Fruit fly (Drosophila melanogaster) whole organism, embryonic: ENCODE data around the gene Obp28a.

ENCODE experiments used
- Aef1 ChIP-seq: fragments of 200-800 bp; sonication (Bioruptor generic); IDR thresholded peaks from 3 replicates; pipeline ENCODE4 v1.3.6; 2022; ENCODE audit warnings: missing biosample characterization, missing genetic modification characterization
- Awh ChIP-seq: fragments of 200-800 bp; sonication (Bioruptor generic); IDR thresholded peaks from 2 replicates; pipeline ENCODE4, ENCODE4 v1.3.6; 2022; ENCODE audit warnings: missing biosample characterization, missing genetic modification characterization
- BtbVII ChIP-seq: fragments of 200-800 bp; sonication (Bioruptor generic); optimal IDR thresholded peaks from 3 replicates; lab custom pipeline; 2017; ENCODE audit warnings: missing biosample characterization, mild to moderate bottlenecking, missing genetic modification characterization
- CG10431 ChIP-seq: fragments of 200-800 bp; sonication (Bioruptor generic); optimal IDR thresholded peaks from 3 replicates; lab custom pipeline; 2018; ENCODE audit warnings: missing biosample characterization, mild to moderate bottlenecking, missing genetic modification characterization
- CG11085 ChIP-seq: fragments of 200-800 bp; sonication (Bioruptor generic); IDR thresholded peaks from 2 replicates; pipeline ENCODE4 v1.3.6; 2022; ENCODE audit warnings: missing biosample characterization, missing genetic modification characterization
- CG11247 ChIP-seq: fragments of 200-800 bp; sonication (Bioruptor generic); IDR thresholded peaks from 2 replicates; pipeline ENCODE4 v1.3.6; 2022; ENCODE audit warnings: missing biosample characterization, missing genetic modification characterization
- CG11504 ChIP-seq: fragments of 200-800 bp; sonication (Bioruptor generic); optimal IDR thresholded peaks from 3 replicates; lab custom pipeline; 2019; ENCODE audit warnings: missing biosample characterization, mild to moderate bottlenecking, missing genetic modification characterization, moderate library complexity
- CG12236 ChIP-seq: fragments of 200-800 bp; sonication (Bioruptor generic); optimal IDR thresholded peaks from 2 replicates; lab custom pipeline; 2016; ENCODE audit warnings: missing biosample characterization, missing genetic modification characterization
- CG12299 ChIP-seq: fragments of 200-800 bp; sonication (Bioruptor generic); optimal IDR thresholded peaks from 2 replicates; lab custom pipeline; 2018; ENCODE audit warnings: missing biosample characterization, mild to moderate bottlenecking, missing genetic modification characterization
- CG15479 ChIP-seq: fragments of 200-800 bp; sonication (Bioruptor generic); optimal IDR thresholded peaks from 3 replicates; lab custom pipeline; 2019; ENCODE audit warnings: missing biosample characterization, mild to moderate bottlenecking, missing genetic modification characterization, moderate library complexity
- CG1602 ChIP-seq: fragments of 200-800 bp; sonication (Bioruptor generic); optimal IDR thresholded peaks from 3 replicates; lab custom pipeline; 2016; ENCODE audit warnings: missing biosample characterization, missing genetic modification characterization
- CG16779 ChIP-seq: fragments of 200-800 bp; sonication (Bioruptor generic); IDR thresholded peaks from 2 replicates; pipeline ENCODE4 v1.3.6; 2022; ENCODE audit warnings: missing biosample characterization, missing genetic modification characterization
- CG17568 ChIP-seq: fragments of 200-800 bp; sonication (Bioruptor generic); optimal IDR thresholded peaks from 2 replicates; lab custom pipeline; 2018; ENCODE audit warnings: missing biosample characterization, mild to moderate bottlenecking, missing genetic modification characterization, moderate library complexity
- CG2712 ChIP-seq: fragments of 200-800 bp; optimal IDR thresholded peaks from 3 replicates; lab custom pipeline; 2019; ENCODE audit warnings: missing biosample characterization, mild to moderate bottlenecking, missing genetic modification characterization, moderate library complexity
- CG2875 ChIP-seq: fragments of 200-800 bp; sonication (Bioruptor generic); optimal IDR thresholded peaks from 2 replicates; lab custom pipeline; 2017; ENCODE audit warnings: missing biosample characterization, mild to moderate bottlenecking, missing genetic modification characterization, missing genetic modification reagents
- CG2889 ChIP-seq: fragments of 200-800 bp; sonication (Bioruptor generic); IDR thresholded peaks from 3 replicates; pipeline ENCODE4 v1.3.6; 2022; ENCODE audit warnings: missing biosample characterization, missing genetic modification characterization
- CG31441 ChIP-seq: fragments of 200-800 bp; sonication (Bioruptor generic); IDR thresholded peaks from 2 replicates; pipeline ENCODE4 v1.3.6; 2022; ENCODE audit warnings: missing biosample characterization, missing genetic modification characterization
- CG4424 ChIP-seq: fragments of 200-800 bp; sonication (Bioruptor generic); optimal IDR thresholded peaks from 3 replicates; lab custom pipeline; 2016; ENCODE audit warnings: missing biosample characterization, missing genetic modification characterization
- CG6813 ChIP-seq: fragments of 200-800 bp; sonication (Bioruptor generic); optimal IDR thresholded peaks from 2 replicates; lab custom pipeline; 2017; ENCODE audit warnings: missing biosample characterization, missing genetic modification characterization, mild to moderate bottlenecking, moderate library complexity, missing genetic modification reagents
- CG7839 ChIP-seq: fragments of 200-800 bp; sonication (Bioruptor generic); optimal IDR thresholded peaks from 3 replicates; lab custom pipeline; 2018; ENCODE audit warnings: missing biosample characterization, mild to moderate bottlenecking, missing genetic modification characterization, moderate library complexity
- CG7928 ChIP-seq: fragments of 200-800 bp; sonication (Bioruptor generic); optimal IDR thresholded peaks from 2 replicates; lab custom pipeline; 2017; ENCODE audit warnings: missing biosample characterization, mild to moderate bottlenecking, missing genetic modification characterization
- CG8765 ChIP-seq: fragments of 200-800 bp; sonication (Bioruptor generic); IDR thresholded peaks from 2 replicates; pipeline ENCODE4 v1.3.6; 2022; ENCODE audit warnings: missing biosample characterization, missing genetic modification characterization
- CG9797 ChIP-seq: fragments of 200-800 bp; sonication (Bioruptor generic); optimal IDR thresholded peaks from 3 replicates; lab custom pipeline; 2018; ENCODE audit warnings: missing biosample characterization, mild to moderate bottlenecking, missing genetic modification characterization
- Fer3 ChIP-seq: fragments of 200-800 bp; sonication (Bioruptor generic); optimal IDR thresholded peaks from 2 replicates; lab custom pipeline; 2018; ENCODE audit warnings: missing biosample characterization, mild to moderate bottlenecking, missing genetic modification characterization, moderate library complexity
- Hr39 ChIP-seq: fragments of >200 bp; optimal IDR thresholded peaks from 2 replicates; lab custom pipeline; 2017
- Mrtf ChIP-seq: fragments of 200-800 bp; sonication (Bioruptor generic); IDR thresholded peaks from 3 replicates; pipeline ENCODE4 v1.3.6; 2022; ENCODE audit warnings: missing biosample characterization, missing genetic modification characterization
- Nf-YA ChIP-seq: fragments of 200-800 bp; sonication (Bioruptor generic); IDR thresholded peaks from 2 replicates; pipeline ENCODE4 v1.3.6; 2022; ENCODE audit warnings: missing biosample characterization, missing genetic modification characterization
- Opbp ChIP-seq: fragments of 200-800 bp; sonication (Bioruptor generic); IDR thresholded peaks from 3 replicates; pipeline ENCODE4 v1.3.6; 2022; ENCODE audit warnings: missing biosample characterization, missing genetic modification characterization; ENCODE audit not compliant: partially characterized antibody
- Rfx ChIP-seq: fragments of 200-800 bp; sonication (Bioruptor generic); IDR thresholded peaks from 2 replicates; pipeline ENCODE4 v1.3.6; 2022; ENCODE audit warnings: missing biosample characterization, missing genetic modification characterization
- YL-1 ChIP-seq: fragments of 200-800 bp; sonication (Bioruptor generic); optimal IDR thresholded peaks from 3 replicates; lab custom pipeline; 2017; ENCODE audit warnings: missing biosample characterization, mild to moderate bottlenecking, missing genetic modification characterization
- abd-A ChIP-seq: fragments of 200-800 bp; sonication (Bioruptor generic); optimal IDR thresholded peaks from 3 replicates; lab custom pipeline; 2019; ENCODE audit warnings: missing biosample characterization, mild to moderate bottlenecking, missing genetic modification characterization, moderate library complexity
- ase ChIP-seq: fragments of 200-800 bp; sonication (Bioruptor generic); IDR thresholded peaks from 3 replicates; pipeline ENCODE4 v1.3.6; 2022; ENCODE audit warnings: missing biosample characterization, missing genetic modification characterization
- az2 ChIP-seq: fragments of 200-800 bp; sonication (Bioruptor generic); optimal IDR thresholded peaks from 3 replicates; lab custom pipeline; 2016; ENCODE audit warnings: missing biosample characterization, missing genetic modification characterization
- cad ChIP-seq: fragments of >200 bp; optimal IDR thresholded peaks from 2 replicates; lab custom pipeline; 2017; ENCODE audit warnings: missing biosample characterization, missing genetic modification characterization
- ci ChIP-seq: fragments of 200-800 bp; sonication (Bioruptor generic); IDR thresholded peaks from 3 replicates; pipeline ENCODE4 v1.3.6; 2022; ENCODE audit warnings: missing biosample characterization, missing genetic modification characterization
- dysf ChIP-seq: fragments of 200-800 bp; sonication (Bioruptor generic); IDR thresholded peaks from 3 replicates; pipeline ENCODE4 v1.3.6; 2022; ENCODE audit warnings: missing biosample characterization, missing genetic modification characterization
- ems ChIP-seq: fragments of 200-800 bp; sonication (Bioruptor generic); optimal IDR thresholded peaks from 3 replicates; lab custom pipeline; 2016; ENCODE audit warnings: missing biosample characterization, missing genetic modification characterization
- en ChIP-seq: fragments of 200-800 bp; sonication (Bioruptor generic); optimal IDR thresholded peaks from 2 replicates; lab custom pipeline; 2016; ENCODE audit warnings: missing biosample characterization, missing genetic modification characterization
- h ChIP-seq: fragments of >200 bp; optimal IDR thresholded peaks from 2 replicates; lab custom pipeline; 2017
- hb ChIP-seq: fragments of 200-800 bp; sonication (Bioruptor generic); IDR thresholded peaks from 3 replicates; pipeline ENCODE4 v1.3.6; 2022; ENCODE audit warnings: missing biosample characterization, missing genetic modification characterization; ENCODE audit not compliant: partially characterized antibody
- lola ChIP-seq, 3 experiments: fragments of >200 bp in 2 of 3; fragments of 200-800 bp in 1 of 3; sonication (Bioruptor generic) in 1 of 3; optimal IDR thresholded peaks; 2 replicates each; lab custom pipeline; 2017 to 2019; ENCODE audit warnings: missing biosample characterization in 3 of 3, missing genetic modification characterization in 3 of 3, mild to moderate bottlenecking in 1 of 3, moderate library complexity in 1 of 3
- maf-S ChIP-seq: fragments of 200-800 bp; sonication (Bioruptor generic); optimal IDR thresholded peaks from 2 replicates; lab custom pipeline; 2016; ENCODE audit warnings: missing biosample characterization, missing genetic modification characterization
- org-1 ChIP-seq: fragments of 200-800 bp; sonication (Bioruptor generic); optimal IDR thresholded peaks from 2 replicates; lab custom pipeline; 2017; ENCODE audit warnings: missing biosample characterization, missing genetic modification characterization
- otp ChIP-seq: fragments of 200-800 bp; sonication (Bioruptor generic); IDR thresholded peaks from 3 replicates; pipeline ENCODE4, ENCODE4 v1.3.6; 2022; ENCODE audit warnings: missing biosample characterization, missing genetic modification characterization
- peb ChIP-seq: fragments of 200-800 bp; sonication (Bioruptor generic); IDR thresholded peaks from 2 replicates; pipeline ENCODE4 v1.3.6; 2022; ENCODE audit warnings: missing biosample characterization, missing genetic modification characterization
- pros ChIP-seq: fragments of 200-800 bp; sonication (Bioruptor generic); optimal IDR thresholded peaks from 3 replicates; lab custom pipeline; 2019; ENCODE audit warnings: missing biosample characterization, mild to moderate bottlenecking, missing genetic modification characterization, moderate library complexity
- ranshi ChIP-seq: fragments of 200-800 bp; sonication (Bioruptor generic); IDR thresholded peaks from 2 replicates; pipeline ENCODE4 v1.3.6; 2022; ENCODE audit warnings: missing biosample characterization, missing genetic modification characterization
- sd ChIP-seq: fragments of 200-800 bp; sonication (Bioruptor generic); optimal IDR thresholded peaks from 3 replicates; lab custom pipeline; 2018; ENCODE audit warnings: missing biosample characterization, mild to moderate bottlenecking, missing genetic modification characterization, moderate library complexity
- sima ChIP-seq: fragments of 200-800 bp; sonication (Bioruptor generic); optimal IDR thresholded peaks from 2 replicates; lab custom pipeline; 2016; ENCODE audit warnings: missing biosample characterization, missing genetic modification characterization
- stc ChIP-seq: fragments of 200-800 bp; sonication (Bioruptor generic); IDR thresholded peaks from 2 replicates; pipeline ENCODE4 v1.3.6; 2022; ENCODE audit warnings: missing biosample characterization, missing genetic modification characterization
- vvl ChIP-seq: fragments of 200-800 bp; sonication (Bioruptor generic); IDR thresholded peaks from 2 replicates; pipeline ENCODE4 v1.3.6; 2022; ENCODE audit warnings: missing biosample characterization, missing genetic modification characterization
- wor ChIP-seq: fragments of 200-800 bp; sonication (Bioruptor generic); IDR thresholded peaks from 2 replicates; pipeline ENCODE4 v1.3.6; 2022; ENCODE audit warnings: missing biosample characterization, missing genetic modification characterization
- z ChIP-seq: fragments of 200-800 bp; sonication (Bioruptor generic); IDR thresholded peaks from 3 replicates; pipeline ENCODE4 v1.3.6; 2022; ENCODE audit warnings: missing biosample characterization, missing genetic modification characterization

Gene Obp28a

dm6 chr2L:7515396-7515795, 18.2 kb upstream of the Obp28a start (continued):
- TF ChIP-seq peb (no peak), abd-A (tag; lab: Kevin White, UChicago) (no peak), z (GFP tag; lab: Robert Waterston, UW) (no peak), Hr39 (no peak), org-1 (GFP tag; lab: Kevin White, UChicago) (no peak), CG11247 (GFP tag; lab: Robert Waterston, UW) (no peak), Awh (GFP tag; lab: Robert Waterston, UW) (no peak), en (GFP tag; lab: Kevin White, UChicago) (no peak), CG15479 (GFP tag; lab: Kevin White, UChicago) (no peak), Nf-YA (GFP tag; lab: Robert Waterston, UW) (no peak), Aef1 (GFP tag; lab: Robert Waterston, UW) (0 out of 3 replicates have a peak, but pooled peaks have one; percentile 15), CG2712 (peak; percentile 29), CG2875 (GFP tag; lab: Kevin White, UChicago) (no peak), maf-S (no peak), CG12299 (tag; lab: Kevin White, UChicago) (no peak), dysf (0 out of 3 replicates have a peak, but pooled peaks have one; percentile 51), lola (GFP tag; optimal IDR thresholded peaks at IDR 0.05; lab: Kevin White, UChicago) (peak in 1 of 3 experiments; percentile 40), Rfx (GFP tag; lab: Robert Waterston, UW) (peak; percentile 23; the same call in 1 of the 2 replicates), sd (tag; lab: Kevin White, UChicago) (no peak), CG17568 (no peak), h (lab: Kevin White, UChicago) (no peak), BtbVII (GFP tag; lab: Kevin White, UChicago) (no peak), CG2889 (no peak), cad (GFP tag; lab: Kevin White, UChicago) (no peak), vvl (GFP tag; lab: Robert Waterston, UW) (peak; percentile 56; the same call in 1 of the 2 replicates), ase (GFP tag; lab: Robert Waterston, UW) (no peak), az2 (GFP tag; lab: Kevin White, UChicago) (peak; percentile 8), wor (GFP tag; lab: Robert Waterston, UW) (no peak), CG7928 (GFP tag; lab: Kevin White, UChicago) (no peak), CG10431 (no peak), Fer3 (tag; lab: Kevin White, UChicago) (no peak), CG31441 (GFP tag; lab: Robert Waterston, UW) (peak; percentile 34; the same call in 1 of the 2 replicates), Opbp (no peak), ems (peak; percentile 9), CG16779 (GFP tag; lab: Robert Waterston, UW) (no peak), otp (no peak), CG4424 (GFP tag; lab: Kevin White, UChicago) (peak; percentile 35), CG7839 (peak; percentile 30), CG6813 (no peak), CG12236 (no peak), ci (GFP tag; lab: Robert Waterston, UW) (peak; percentile 57; the same call in 1 of the 3 replicates), stc (GFP tag; lab: Robert Waterston, UW) (peak; percentile 28; the same call in 1 of the 2 replicates), CG11085 (no peak), CG9797 (GFP tag; lab: Kevin White, UChicago) (no peak), CG1602 (GFP tag; lab: Kevin White, UChicago) (no peak), pros (GFP tag; lab: Kevin White, UChicago) (no peak), hb (GFP tag; lab: Robert Waterston, UW) (no peak), sima (GFP tag; lab: Kevin White, UChicago) (no peak), CG8765 (GFP tag; lab: Robert Waterston, UW) (no peak), Mrtf (GFP tag; lab: Robert Waterston, UW) (no peak), YL-1 (GFP tag; lab: Kevin White, UChicago) (no peak), CG11504 (no peak), ranshi (GFP tag; lab: Robert Waterston, UW) (no peak)
